Fruit fly (Drosophila melanogaster) whole organism, embryonic: ENCODE data around the gene nan.

ENCODE experiments used
- Adf1 ChIP-seq: fragments of 200-800 bp; sonication (Bioruptor generic); IDR thresholded peaks from 2 replicates; pipeline ENCODE4 v1.3.6; 2022; ENCODE audit warnings: missing biosample characterization, missing genetic modification characterization
- Atf6 ChIP-seq: fragments of 200-800 bp; sonication (Bioruptor generic); IDR thresholded peaks from 2 replicates; pipeline ENCODE4 v1.3.6; 2022; ENCODE audit warnings: missing biosample characterization, missing genetic modification characterization
- B-H1 ChIP-seq: fragments of 200-800 bp; sonication (Bioruptor generic); IDR thresholded peaks from 3 replicates; pipeline ENCODE4 v1.3.6; 2022; ENCODE audit warnings: missing biosample characterization, missing genetic modification characterization
- CG1024 ChIP-seq: fragments of 200-800 bp; sonication (Bioruptor generic); IDR thresholded peaks from 2 replicates; pipeline ENCODE4 v1.3.6; 2022; ENCODE audit warnings: missing biosample characterization, missing genetic modification characterization
- CG12155 ChIP-seq: fragments of 200-800 bp; sonication (Bioruptor generic); optimal IDR thresholded peaks from 3 replicates; lab custom pipeline; 2016; ENCODE audit warnings: missing biosample characterization, missing genetic modification characterization
- CG13296 ChIP-seq: fragments of 200-800 bp; sonication (Bioruptor generic); optimal IDR thresholded peaks from 3 replicates; lab custom pipeline; 2018; ENCODE audit warnings: missing biosample characterization, mild to moderate bottlenecking, missing genetic modification characterization
- CG13624 ChIP-seq: fragments of 200-800 bp; sonication (Bioruptor generic); optimal IDR thresholded peaks from 2 replicates; lab custom pipeline; 2016; ENCODE audit warnings: missing biosample characterization, missing genetic modification characterization
- CG15073 ChIP-seq: fragments of 200-800 bp; sonication (Bioruptor generic); optimal IDR thresholded peaks from 2 replicates; lab custom pipeline; 2016; ENCODE audit warnings: missing biosample characterization, missing genetic modification characterization
- CG16813 ChIP-seq: fragments of 200-800 bp; sonication (Bioruptor generic); IDR thresholded peaks from 3 replicates; pipeline ENCODE4 v1.3.6; 2022; ENCODE audit warnings: missing biosample characterization, missing genetic modification characterization; ENCODE audit not compliant: partially characterized antibody
- CG1792 ChIP-seq: fragments of 200-800 bp; sonication (Bioruptor generic); optimal IDR thresholded peaks from 2 replicates; lab custom pipeline; 2016; ENCODE audit warnings: missing biosample characterization, missing genetic modification characterization
- CG18011 ChIP-seq: fragments of 200-800 bp; sonication (Bioruptor generic); optimal IDR thresholded peaks from 2 replicates; lab custom pipeline; 2017; ENCODE audit warnings: missing biosample characterization, missing genetic modification characterization, mild to moderate bottlenecking, moderate library complexity, missing genotype
- CG31224 ChIP-seq: fragments of 200-800 bp; sonication (Bioruptor generic); IDR thresholded peaks from 2 replicates; pipeline ENCODE4 v1.3.6; 2022; ENCODE audit warnings: missing biosample characterization, missing genetic modification characterization
- CG34224 ChIP-seq: fragments of 200-800 bp; sonication (Bioruptor generic); IDR thresholded peaks from 3 replicates; pipeline ENCODE4 v1.3.6; 2022; ENCODE audit warnings: missing biosample characterization, missing genetic modification characterization; ENCODE audit not compliant: partially characterized antibody
- CG34376 ChIP-seq: fragments of 200-800 bp; sonication (Bioruptor generic); optimal IDR thresholded peaks from 2 replicates; lab custom pipeline; 2018; ENCODE audit warnings: missing biosample characterization, mild to moderate bottlenecking, missing genetic modification characterization
- CG3847 ChIP-seq: fragments of 200-800 bp; sonication (Bioruptor generic); IDR thresholded peaks from 2 replicates; pipeline ENCODE4 v1.3.6; 2022; ENCODE audit warnings: missing biosample characterization, missing genetic modification characterization
- CG4282 ChIP-seq: fragments of 200-800 bp; sonication (Bioruptor generic); optimal IDR thresholded peaks from 2 replicates; lab custom pipeline; 2016; ENCODE audit warnings: missing biosample characterization, missing genetic modification characterization
- CG4360 ChIP-seq: fragments of 200-800 bp; sonication (Bioruptor generic); IDR thresholded peaks from 2 replicates; pipeline ENCODE4 v1.3.6; 2022; ENCODE audit warnings: missing biosample characterization, missing genetic modification characterization
- CG6254 ChIP-seq: fragments of 200-800 bp; sonication (Bioruptor generic); optimal IDR thresholded peaks from 3 replicates; lab custom pipeline; 2017; ENCODE audit warnings: mild to moderate bottlenecking, missing biosample characterization, missing genetic modification reagents, missing genetic modification characterization
- CG9609 ChIP-seq: fragments of 200-800 bp; sonication (Bioruptor generic); optimal IDR thresholded peaks from 3 replicates; lab custom pipeline; 2016; ENCODE audit warnings: missing biosample characterization, missing genetic modification characterization
- CHES-1-like ChIP-seq: fragments of 200-800 bp; sonication (Bioruptor generic); optimal IDR thresholded peaks from 2 replicates; lab custom pipeline; 2016; ENCODE audit warnings: missing biosample characterization, missing genetic modification characterization
- CkIIα-i1 ChIP-seq: fragments of 200-800 bp; sonication (Bioruptor generic); IDR thresholded peaks from 2 replicates; pipeline ENCODE4 v1.3.6; 2022; ENCODE audit warnings: missing biosample characterization, missing genetic modification characterization
- Drgx ChIP-seq: fragments of 200-800 bp; sonication (Bioruptor generic); IDR thresholded peaks from 2 replicates; pipeline ENCODE4 v1.3.6; 2022; ENCODE audit warnings: missing biosample characterization, missing genetic modification characterization
- Fer3 ChIP-seq: fragments of 200-800 bp; sonication (Bioruptor generic); optimal IDR thresholded peaks from 2 replicates; lab custom pipeline; 2018; ENCODE audit warnings: missing biosample characterization, mild to moderate bottlenecking, missing genetic modification characterization, moderate library complexity
- MESR4 ChIP-seq: fragments of 200-800 bp; sonication (Bioruptor generic); optimal IDR thresholded peaks from 2 replicates; lab custom pipeline; 2018; ENCODE audit warnings: missing biosample characterization, mild to moderate bottlenecking, missing genetic modification characterization, moderate library complexity
- Myb ChIP-seq: fragments of 200-800 bp; sonication (Bioruptor generic); optimal IDR thresholded peaks from 2 replicates; lab custom pipeline; 2016; ENCODE audit warnings: missing biosample characterization, missing genetic modification characterization
- Nf-YB ChIP-seq: fragments of 200-800 bp; sonication (Bioruptor generic); optimal IDR thresholded peaks from 3 replicates; lab custom pipeline; 2019; ENCODE audit warnings: missing biosample characterization, mild to moderate bottlenecking, missing genetic modification characterization, moderate library complexity
- Rfx ChIP-seq: fragments of 200-800 bp; sonication (Bioruptor generic); IDR thresholded peaks from 2 replicates; pipeline ENCODE4 v1.3.6; 2022; ENCODE audit warnings: missing biosample characterization, missing genetic modification characterization
- Side ChIP-seq: fragments of 200-800 bp; sonication (Bioruptor generic); optimal IDR thresholded peaks from 2 replicates; lab custom pipeline; 2016; ENCODE audit warnings: missing biosample characterization, missing genetic modification characterization
- Usf ChIP-seq: fragments of 200-800 bp; sonication (Bioruptor generic); optimal IDR thresholded peaks from 2 replicates; lab custom pipeline; 2017; ENCODE audit warnings: missing genotype, missing biosample characterization, missing genetic modification characterization
- Xrp1 ChIP-seq: fragments of 200-800 bp; sonication (Bioruptor generic); IDR thresholded peaks from 2 replicates; pipeline ENCODE4 v1.3.6; 2022; ENCODE audit warnings: missing biosample characterization, missing genetic modification characterization
- aop ChIP-seq: fragments of 200-800 bp; sonication (Bioruptor generic); IDR thresholded peaks from 2 replicates; pipeline ENCODE4 v1.3.6; 2022; ENCODE audit warnings: missing biosample characterization, missing genetic modification characterization
- btn ChIP-seq: fragments of 200-800 bp; sonication (Bioruptor generic); optimal IDR thresholded peaks from 2 replicates; lab custom pipeline; 2016; ENCODE audit warnings: missing biosample characterization, missing genetic modification characterization
- cg ChIP-seq: fragments of 200-800 bp; sonication (Bioruptor generic); optimal IDR thresholded peaks from 3 replicates; lab custom pipeline; 2019; ENCODE audit warnings: missing biosample characterization, mild to moderate bottlenecking, missing genetic modification characterization, moderate library complexity
- dan ChIP-seq: fragments of 200-800 bp; sonication (Bioruptor generic); IDR thresholded peaks from 2 replicates; pipeline ENCODE4 v1.3.6; 2022; ENCODE audit warnings: missing biosample characterization, missing genetic modification characterization
- esg ChIP-seq: fragments of 200-800 bp; sonication (Bioruptor generic); conservative IDR thresholded peaks from 2 replicates; pipeline ENCODE4 v1.3.6; 2022; ENCODE audit warnings: missing biosample characterization, missing genetic modification characterization
- fru ChIP-seq: fragments of >200 bp; optimal IDR thresholded peaks from 2 replicates; lab custom pipeline; 2017
- gem ChIP-seq: fragments of 200-800 bp; sonication (Bioruptor generic); optimal IDR thresholded peaks from 2 replicates; lab custom pipeline; 2019; ENCODE audit warnings: missing biosample characterization, mild to moderate bottlenecking, missing genetic modification characterization, moderate library complexity
- grau ChIP-seq: fragments of 200-800 bp; optimal IDR thresholded peaks from 3 replicates; lab custom pipeline; 2019; ENCODE audit warnings: missing biosample characterization, mild to moderate bottlenecking, missing genetic modification characterization, moderate library complexity
- h ChIP-seq: fragments of >200 bp; optimal IDR thresholded peaks from 2 replicates; lab custom pipeline; 2017
- her ChIP-seq: fragments of 200-800 bp; sonication (Bioruptor generic); optimal IDR thresholded peaks from 2 replicates; lab custom pipeline; 2016; ENCODE audit warnings: missing biosample characterization, missing genetic modification characterization
- hkb ChIP-seq, 2 experiments: fragments of 200-800 bp in 1 of 2; fragments of >200 bp in 1 of 2; sonication (Bioruptor generic) in 1 of 2; IDR thresholded peaks in 1 of 2; optimal IDR thresholded peaks in 1 of 2; 2 replicates each; pipeline versions ENCODE4 v1.3.6 to Lab custom; 2017 to 2022; ENCODE audit warnings: missing biosample characterization in 1 of 2, missing genetic modification characterization in 1 of 2
- lbe ChIP-seq: fragments of 200-800 bp; sonication (Bioruptor generic); optimal IDR thresholded peaks from 2 replicates; lab custom pipeline; 2016; ENCODE audit warnings: missing biosample characterization, mild to moderate bottlenecking, missing genetic modification characterization
- mld ChIP-seq: fragments of 200-800 bp; sonication (Bioruptor generic); IDR thresholded peaks from 3 replicates; pipeline ENCODE4 v1.3.6; 2022; ENCODE audit warnings: missing biosample characterization, missing genetic modification characterization; ENCODE audit not compliant: partially characterized antibody
- nau ChIP-seq: fragments of 200-800 bp; sonication (Bioruptor generic); optimal IDR thresholded peaks from 3 replicates; lab custom pipeline; 2017; ENCODE audit warnings: missing biosample characterization, mild to moderate bottlenecking, missing genetic modification characterization, missing genetic modification reagents
- nerfin-2 ChIP-seq: fragments of 200-800 bp; sonication (Bioruptor generic); IDR thresholded peaks from 2 replicates; pipeline ENCODE4 v1.3.6; 2022; ENCODE audit warnings: missing biosample characterization, missing genetic modification characterization; ENCODE audit not compliant: partially characterized antibody
- nom ChIP-seq: fragments of 200-800 bp; sonication (Bioruptor generic); optimal IDR thresholded peaks from 2 replicates; lab custom pipeline; 2017; ENCODE audit warnings: missing biosample characterization, missing genetic modification characterization, mild to moderate bottlenecking, moderate library complexity, missing genetic modification reagents
- p53 ChIP-seq: fragments of 200-800 bp; sonication (Bioruptor generic); optimal IDR thresholded peaks from 2 replicates; lab custom pipeline; 2016; ENCODE audit warnings: missing biosample characterization, missing genetic modification characterization
- pb ChIP-seq: fragments of 200-800 bp; sonication (Bioruptor generic); optimal IDR thresholded peaks from 3 replicates; lab custom pipeline; 2016; ENCODE audit warnings: missing biosample characterization, missing genetic modification characterization
- pho ChIP-seq: fragments of 200-800 bp; sonication (Bioruptor generic); optimal IDR thresholded peaks from 2 replicates; lab custom pipeline; 2016; ENCODE audit warnings: missing biosample characterization, missing genetic modification characterization
- run ChIP-seq: fragments of 200-800 bp; sonication (Bioruptor generic); optimal IDR thresholded peaks from 3 replicates; lab custom pipeline; 2018; ENCODE audit warnings: missing biosample characterization, mild to moderate bottlenecking, missing genetic modification characterization
- tio ChIP-seq: fragments of 200-800 bp; sonication (Bioruptor generic); optimal IDR thresholded peaks from 2 replicates; lab custom pipeline; 2017; ENCODE audit warnings: missing biosample characterization, missing genetic modification characterization, inconsistent platforms
- unc-4 ChIP-seq: fragments of 200-800 bp; sonication (Bioruptor generic); IDR thresholded peaks from 2 replicates; pipeline ENCODE4 v1.3.6; 2022; ENCODE audit warnings: missing biosample characterization, missing genetic modification characterization; ENCODE audit not compliant: partially characterized antibody

Gene nan

DNA sequence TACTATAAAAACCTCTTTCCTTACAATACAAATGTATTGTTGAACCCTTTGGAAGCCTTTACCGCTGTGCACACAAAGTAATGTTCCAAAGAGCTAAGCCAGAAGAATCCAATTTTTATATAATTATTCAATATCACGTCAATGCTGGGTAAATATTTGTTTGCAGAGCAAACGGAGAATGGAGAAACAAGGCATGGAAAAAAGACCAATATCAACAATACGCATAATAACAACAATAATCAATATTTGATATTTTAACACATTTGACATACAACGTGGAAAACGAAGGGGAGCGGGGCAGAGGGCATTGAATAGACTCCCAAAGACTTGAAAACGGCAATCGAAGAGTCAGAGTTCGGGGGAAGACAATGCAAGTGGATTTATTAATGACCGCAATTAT, 15.3 kb downstream of the nan start (continued):
- no peak for TF ChIP-seq CG13296 (GFP tag; lab: Kevin White, UChicago)
- peak; percentile 56 for TF ChIP-seq Nf-YB
- no peak for TF ChIP-seq CkIIα-i1
- TF ChIP-seq CG9609: peak; percentile 45
- TF ChIP-seq CG13624 (GFP tag; lab: Kevin White, UChicago): no peak
- TF ChIP-seq CG6254 (GFP tag; lab: Kevin White, UChicago): peak; percentile 50
- TF ChIP-seq CG4360 (GFP tag; lab: Robert Waterston, UW): peak; percentile 36
- TF ChIP-seq Atf6 (GFP tag; lab: Robert Waterston, UW): peak; percentile 72
- TF ChIP-seq gem: peak; percentile 71
- no peak for TF ChIP-seq CG15073 (GFP tag; lab: Kevin White, UChicago)
- no peak for TF ChIP-seq pb (GFP tag; lab: Kevin White, UChicago)
- TF ChIP-seq nerfin-2: no peak
- TF ChIP-seq esg (GFP tag; lab: Robert Waterston, UW): no peak
- TF ChIP-seq cg: no peak
- no peak for TF ChIP-seq CG3847 (GFP tag; lab: Robert Waterston, UW)
- no peak for TF ChIP-seq CG18011 (GFP tag; lab: Kevin White, UChicago)
- peak; percentile 58 for TF ChIP-seq Fer3 (tag; lab: Kevin White, UChicago)
- no peak for TF ChIP-seq Drgx (GFP tag; lab: Robert Waterston, UW)
- no peak for TF ChIP-seq CG1792 (GFP tag; lab: Kevin White, UChicago)
- TF ChIP-seq CG34376: peak; percentile 55
- TF ChIP-seq grau (tag; lab: Kevin White, UChicago): peak; percentile 82
- peak; percentile 47; the same call in 1 of the 2 replicates for TF ChIP-seq CG1024 (GFP tag; lab: Robert Waterston, UW)
- TF ChIP-seq btn (GFP tag; lab: Kevin White, UChicago): no peak
- peak; percentile 47 for TF ChIP-seq Side (GFP tag; lab: Kevin White, UChicago)
- peak; percentile 29 for TF ChIP-seq tio (GFP tag; lab: Kevin White, UChicago)
- TF ChIP-seq aop (GFP tag; lab: Robert Waterston, UW): no peak
- TF ChIP-seq run (tag; lab: Kevin White, UChicago): peak; percentile 44
- TF ChIP-seq Xrp1 (GFP tag; lab: Robert Waterston, UW): peak; percentile 37; the same call in 1 of the 2 replicates
- TF ChIP-seq pho (GFP tag; lab: Kevin White, UChicago): no peak
- no peak for TF ChIP-seq CG16813 (GFP tag; lab: Robert Waterston, UW)
- TF ChIP-seq mld (GFP tag; lab: Robert Waterston, UW): no peak
- no peak for TF ChIP-seq CHES-1-like (GFP tag; lab: Kevin White, UChicago)
- no peak for TF ChIP-seq dan (GFP tag; lab: Robert Waterston, UW)
- TF ChIP-seq lbe (GFP tag; lab: Kevin White, UChicago): no peak
- TF ChIP-seq Adf1 (GFP tag; lab: Robert Waterston, UW): peak; percentile 28; the same call in 1 of the 2 replicates
- TF ChIP-seq CG31224: no peak
- no peak for TF ChIP-seq fru (lab: Kevin White, UChicago)
- TF ChIP-seq CG12155 (GFP tag; lab: Kevin White, UChicago): no peak
- TF ChIP-seq Usf (GFP tag; lab: Kevin White, UChicago): no peak
- peak; percentile 76 for TF ChIP-seq nau (GFP tag; lab: Kevin White, UChicago)
- no peak for TF ChIP-seq h (lab: Kevin White, UChicago)
- TF ChIP-seq CG34224 (GFP tag; lab: Robert Waterston, UW): no peak
- peak; percentile 8; the same call in 1 of the 2 replicates for TF ChIP-seq Rfx (GFP tag; lab: Robert Waterston, UW)
- no peak for TF ChIP-seq CG4282 (GFP tag; lab: Kevin White, UChicago)
- no peak for TF ChIP-seq nom
- no peak for TF ChIP-seq MESR4 (GFP tag; lab: Kevin White, UChicago)
- TF ChIP-seq her (GFP tag; lab: Kevin White, UChicago): no peak
- no peak for TF ChIP-seq B-H1 (GFP tag; lab: Robert Waterston, UW)
- TF ChIP-seq p53 (GFP tag; lab: Kevin White, UChicago): no peak
- no peak for TF ChIP-seq unc-4
- TF ChIP-seq hkb (optimal IDR thresholded peaks at IDR 0.05; lab: Kevin White, UChicago): no peak
- peak; percentile 80 for TF ChIP-seq hkb (GFP tag; IDR thresholded peaks at IDR 0.05; lab: Robert Waterston, UW)
- TF ChIP-seq Myb (GFP tag; lab: Kevin White, UChicago): no peak
